Worm (Caenorhabditis elegans): Measurements from ENCODE around the gene dpl-1.

The dpl-1 gene

ce11 chrII:9211684-9212083, 42.0 kb downstream of the dpl-1 start:
- TF ChIP-seq pag-3 (tag; optimal IDR thresholded peaks at IDR 0.05; ENCODE audit: borderline replicate concordance, insufficient read depth) (no peak), ztf-4 (tag; optimal IDR thresholded peaks at IDR 0.05) (no peak), nhr-12 (tag; optimal IDR thresholded peaks at IDR 0.05) (no peak), dsc-1 (tag; optimal IDR thresholded peaks at IDR 0.05) (no peak), snu-23 (GFP tag; optimal IDR thresholded peaks at IDR 0.05) (peak; percentile 42), nhr-85 (tag) (peak; percentile 58), nhr-71 (tag; optimal IDR thresholded peaks at IDR 0.05) (no peak), nhr-20 (tag; optimal IDR thresholded peaks at IDR 0.05) (peak; percentile 43), hpl-2 (GFP tag; optimal IDR thresholded peaks at IDR 0.05) (no peak), lin-15B (tag; optimal IDR thresholded peaks at IDR 0.05) (no peak), sup-37 (GFP tag; optimal IDR thresholded peaks at IDR 0.05) (no peak), ces-1 (GFP tag; optimal IDR thresholded peaks at IDR 0.05) (no peak), unc-130 (tag; optimal IDR thresholded peaks at IDR 0.05) (no peak), elt-2 (tag; optimal IDR thresholded peaks at IDR 0.05) (peak; percentile 53), alr-1 (tag; optimal IDR thresholded peaks at IDR 0.05; ENCODE audit: borderline replicate concordance) (no peak), fos-1 (tag; optimal IDR thresholded peaks at IDR 0.05) (no peak), swsn-7 (tag; optimal IDR thresholded peaks at IDR 0.05) (peak; percentile 14), mep-1 (tag; optimal IDR thresholded peaks at IDR 0.05) (no peak), snpc-4 (tag; optimal IDR thresholded peaks at IDR 0.05) (peak; percentile 92), egl-13 (tag; optimal IDR thresholded peaks at IDR 0.05) (no peak), lin-35 (GFP tag; optimal IDR thresholded peaks at IDR 0.05) (peak in 1 of 2 experiments; percentile 28), blmp-1 (tag; optimal IDR thresholded peaks at IDR 0.05) (no peak), rnt-1 (tag; optimal IDR thresholded peaks at IDR 0.05) (peak; percentile 20), unc-30 (tag; optimal IDR thresholded peaks at IDR 0.05) (no peak), efl-1 (optimal IDR thresholded peaks at IDR 0.05) (peak in 1 of 2 experiments; percentile 32), efl-1 (GFP tag; optimal IDR thresholded peaks at IDR 0.05 in 1 of 2) (no peak), unc-98 (GFP tag; IDR thresholded peaks at IDR 0.05) (no peak), F16B12.6 (tag; optimal IDR thresholded peaks at IDR 0.05) (no peak), mef-2 (tag; optimal IDR thresholded peaks at IDR 0.05) (no peak), ets-5 (GFP tag; IDR thresholded peaks at IDR 0.05) (no peak), nhr-90 (tag; optimal IDR thresholded peaks at IDR 0.05; ENCODE audit: poor library complexity) (peak; percentile 42), vab-15 (tag; optimal IDR thresholded peaks at IDR 0.05) (no peak), tbx-2 (tag; optimal IDR thresholded peaks at IDR 0.05) (no peak)

- TF ChIP-seq C16A3.4 (tag; optimal IDR thresholded peaks at IDR 0.05) (no peak), lin-15B (tag; optimal IDR thresholded peaks at IDR 0.05) (no peak), swsn-7 (tag; optimal IDR thresholded peaks at IDR 0.05) (no peak), lsy-2 (tag; optimal IDR thresholded peaks at IDR 0.05) (no peak), nhr-77 (tag; optimal IDR thresholded peaks at IDR 0.05) (no peak), fos-1 (tag; optimal IDR thresholded peaks at IDR 0.05) (no peak), nhr-237 (tag; optimal IDR thresholded peaks at IDR 0.05) (no peak), mab-9 (GFP tag; IDR thresholded peaks at IDR 0.05) (no peak), F16B12.6 (tag; optimal IDR thresholded peaks at IDR 0.05) (no peak), Y116A8C.19 (tag; optimal IDR thresholded peaks at IDR 0.05; ENCODE audit: borderline replicate concordance) (no peak), efl-1 (optimal IDR thresholded peaks at IDR 0.05) (no peak), efl-1 (GFP tag; optimal IDR thresholded peaks at IDR 0.05 in 1 of 2) (no peak), sup-37 (GFP tag; optimal IDR thresholded peaks at IDR 0.05) (no peak), sptf-1 (tag; optimal IDR thresholded peaks at IDR 0.05) (no peak), ets-5 (GFP tag; IDR thresholded peaks at IDR 0.05) (no peak), nhr-71 (tag; optimal IDR thresholded peaks at IDR 0.05) (no peak), nhr-12 (tag; optimal IDR thresholded peaks at IDR 0.05) (no peak), nhr-90 (tag; optimal IDR thresholded peaks at IDR 0.05; ENCODE audit: poor library complexity) (no peak)
These were observed 43.5 kb downstream of the dpl-1 start, which contains the start of gene znfx-1 for ce11 chrII:9213055-9213708. znfx-1 (plus strand) TSS chrII:9213658.
